Fruit fly (Drosophila melanogaster) whole organism, adult: ENCODE data around the gene CG15923.
A peak's percentile ranks its signal among the peaks of the same experiment; 100 is the strongest.

Source experiments
- CG11617 ChIP-seq: fragments of 200-800 bp; sonication (Bioruptor generic); optimal IDR thresholded peaks from 2 replicates; lab custom pipeline; 2017; ENCODE audit warnings: mild to moderate bottlenecking, missing biosample characterization, missing genetic modification reagents, missing genetic modification characterization
- CG1620 ChIP-seq: fragments of 200-800 bp; sonication (Bioruptor generic); optimal IDR thresholded peaks from 2 replicates; lab custom pipeline; 2016; ENCODE audit warnings: missing biosample characterization, missing genetic modification characterization
- CG5204 ChIP-seq: fragments of 200-800 bp; sonication (Bioruptor generic); optimal IDR thresholded peaks from 2 replicates; lab custom pipeline; 2016; ENCODE audit warnings: missing biosample characterization, missing genetic modification characterization
- CG7101 ChIP-seq: fragments of 200-800 bp; sonication (Bioruptor generic); optimal IDR thresholded peaks from 2 replicates; lab custom pipeline; 2018; ENCODE audit warnings: missing biosample characterization, mild to moderate bottlenecking, missing genetic modification characterization, moderate library complexity
- Crg-1 ChIP-seq: fragments of 200-800 bp; sonication (Bioruptor generic); optimal IDR thresholded peaks from 2 replicates; lab custom pipeline; 2016; ENCODE audit warnings: missing biosample characterization, missing genetic modification characterization
- kay ChIP-seq: fragments of 200-800 bp; sonication (Bioruptor generic); peaks from one replicate; lab custom pipeline; 2016; ENCODE audit warnings: missing biosample characterization, missing genetic modification characterization, borderline replicate concordance
- tj ChIP-seq: fragments of 200-800 bp; sonication (Bioruptor generic); optimal IDR thresholded peaks from 3 replicates; lab custom pipeline; 2017; ENCODE audit warnings: missing biosample characterization, mild to moderate bottlenecking, missing genetic modification characterization, moderate library complexity

dm6 chr3R:20633984-20634446 lies 17.3 kb upstream of the CG15923 start:
- TF ChIP-seq tj (GFP tag; lab: Kevin White, UChicago) (peak; percentile 75), Crg-1 (GFP tag; lab: Kevin White, UChicago) (no peak), kay (GFP tag; lab: Kevin White, UChicago) (peak; percentile 99), CG5204 (GFP tag; lab: Kevin White, UChicago) (no peak), CG1620 (GFP tag; lab: Kevin White, UChicago) (peak; percentile 74), CG7101 (tag; lab: Kevin White, UChicago) (peak; percentile 68), CG11617 (GFP tag; lab: Kevin White, UChicago) (peak; percentile 73)
